Fruit fly (Drosophila melanogaster) whole organism, adult: ENCODE results near the gene meng.

ENCODE experiments used
- CG11617 ChIP-seq: fragments of 200-800 bp; sonication (Bioruptor generic); optimal IDR thresholded peaks from 2 replicates; lab custom pipeline; 2017; ENCODE audit warnings: mild to moderate bottlenecking, missing biosample characterization, missing genetic modification reagents, missing genetic modification characterization
- CG12768 ChIP-seq: fragments of 200-800 bp; sonication (Bioruptor generic); optimal IDR thresholded peaks from 2 replicates; lab custom pipeline; 2017; ENCODE audit warnings: missing biosample characterization, missing genetic modification characterization, mild to moderate bottlenecking, moderate library complexity, missing genetic modification reagents
- CG14711 ChIP-seq: fragments of 200-800 bp; sonication (Bioruptor generic); optimal IDR thresholded peaks from 2 replicates; lab custom pipeline; 2018; ENCODE audit warnings: missing biosample characterization, mild to moderate bottlenecking, missing genetic modification characterization, moderate library complexity
- CG1620 ChIP-seq: fragments of 200-800 bp; sonication (Bioruptor generic); optimal IDR thresholded peaks from 2 replicates; lab custom pipeline; 2016; ENCODE audit warnings: missing biosample characterization, missing genetic modification characterization
- CG33017 ChIP-seq: fragments of 200-800 bp; sonication (Bioruptor generic); optimal IDR thresholded peaks from 2 replicates; lab custom pipeline; 2018; ENCODE audit warnings: missing biosample characterization, mild to moderate bottlenecking, missing genetic modification characterization, moderate library complexity
- CG5204 ChIP-seq: fragments of 200-800 bp; sonication (Bioruptor generic); optimal IDR thresholded peaks from 2 replicates; lab custom pipeline; 2016; ENCODE audit warnings: missing biosample characterization, missing genetic modification characterization
- CG7101 ChIP-seq: fragments of 200-800 bp; sonication (Bioruptor generic); optimal IDR thresholded peaks from 2 replicates; lab custom pipeline; 2018; ENCODE audit warnings: missing biosample characterization, mild to moderate bottlenecking, missing genetic modification characterization, moderate library complexity
- Hr96 ChIP-seq: fragments of 200-800 bp; sonication (Bioruptor generic); optimal IDR thresholded peaks from 2 replicates; lab custom pipeline; 2016; ENCODE audit warnings: missing biosample characterization, missing genetic modification characterization
- Mnt ChIP-seq: fragments of 200-800 bp; sonication (Bioruptor generic); optimal IDR thresholded peaks from 2 replicates; lab custom pipeline; 2016; ENCODE audit warnings: missing biosample characterization, mild to moderate bottlenecking, missing genetic modification characterization
- bab1 ChIP-seq: fragments of 200-800 bp; sonication (Bioruptor generic); optimal IDR thresholded peaks from 3 replicates; lab custom pipeline; 2019; ENCODE audit warnings: missing biosample characterization, mild to moderate bottlenecking, missing genetic modification characterization, moderate library complexity
- cic ChIP-seq: fragments of 200-800 bp; sonication (Bioruptor generic); optimal IDR thresholded peaks from 2 replicates; lab custom pipeline; 2017; ENCODE audit warnings: missing biosample characterization, mild to moderate bottlenecking, missing genetic modification characterization, moderate library complexity
- kay ChIP-seq: fragments of 200-800 bp; sonication (Bioruptor generic); peaks from one replicate; lab custom pipeline; 2016; ENCODE audit warnings: missing biosample characterization, missing genetic modification characterization, borderline replicate concordance
- ovo ChIP-seq: fragments of 200-800 bp; sonication (Bioruptor generic); optimal IDR thresholded peaks from 2 replicates; lab custom pipeline; 2016; ENCODE audit warnings: missing biosample characterization, missing genetic modification characterization
- tj ChIP-seq: fragments of 200-800 bp; sonication (Bioruptor generic); optimal IDR thresholded peaks from 3 replicates; lab custom pipeline; 2017; ENCODE audit warnings: missing biosample characterization, mild to moderate bottlenecking, missing genetic modification characterization, moderate library complexity
- toe ChIP-seq: fragments of 200-800 bp; sonication (Bioruptor generic); optimal IDR thresholded peaks from 2 replicates; lab custom pipeline; 2016; ENCODE audit warnings: missing biosample characterization, missing genetic modification characterization

The meng gene

dm6 chr2L:6802740-6803139 lies 60.4 kb downstream of the meng start, which contains the start of the genes CG17377 and Daao2:
Gene CG17377, minus strand, starts transcription at chr2L:6802840.
Gene Daao2, plus strand, starts transcription at chr2L:6803011.
- TF ChIP-seq Mnt (GFP tag; lab: Kevin White, UChicago) (no peak), kay (no peak), bab1 (GFP tag; lab: Kevin White, UChicago) (no peak), CG5204 (GFP tag; lab: Kevin White, UChicago) (no peak), Hr96 (GFP tag; lab: Kevin White, UChicago) (no peak), CG14711 (tag; lab: Kevin White, UChicago) (no peak), tj (no peak), CG11617 (GFP tag; lab: Kevin White, UChicago) (no peak), CG33017 (tag; lab: Kevin White, UChicago) (no peak), CG1620 (no peak), CG7101 (tag; lab: Kevin White, UChicago) (no peak), CG12768 (GFP tag; lab: Kevin White, UChicago) (no peak), ovo (GFP tag; lab: Kevin White, UChicago) (no peak), cic (GFP tag; lab: Kevin White, UChicago) (no peak), toe (no peak)
